Worm (Caenorhabditis elegans) whole organism, young adult: ENCODE data around the gene C31E10.5.

Source experiments
- D2030.7 ChIP-seq: fragments of 200-800 bp; sonication (Bioruptor generic); IDR thresholded peaks from 2 replicates; pipeline ENCODE4 v1.3.6; 2022; ENCODE audit warnings: missing genetic modification reagents, missing genetic modification characterization, missing compliant biosample characterization
- F10E7.11 ChIP-seq: sonication (generic microtip); optimal IDR thresholded peaks from 2 replicates; lab custom pipeline; 2017; ENCODE audit warnings: mild to moderate bottlenecking, missing genetic modification characterization, moderate library complexity, missing compliant biosample characterization
- F22D6.2 ChIP-seq: sonication (generic microtip); optimal IDR thresholded peaks from 2 replicates; lab custom pipeline; 2016; ENCODE audit warnings: mild to moderate bottlenecking, missing genetic modification characterization, missing compliant biosample characterization
- F33H1.4 ChIP-seq: fragments of 200-800 bp; sonication (Bioruptor generic); IDR thresholded peaks from 2 replicates; pipeline ENCODE4 v1.3.6; 2022; ENCODE audit warnings: missing genetic modification reagents, missing genetic modification characterization, missing compliant biosample characterization
- F49E8.2 ChIP-seq: sonication (generic microtip); optimal IDR thresholded peaks from 3 replicates; lab custom pipeline; 2017; ENCODE audit warnings: missing genetic modification characterization, mild to moderate bottlenecking, missing compliant biosample characterization, antibody characterized with exemption, moderate library complexity; ENCODE audit not compliant: insufficient read depth
- F52B5.7 ChIP-seq: sonication (generic microtip); optimal IDR thresholded peaks from 2 replicates; lab custom pipeline; 2016; ENCODE audit warnings: mild to moderate bottlenecking, missing genetic modification characterization, missing compliant biosample characterization
- F57A8.1 ChIP-seq: fragments of 200-800 bp; sonication (Bioruptor generic); optimal IDR thresholded peaks from 2 replicates; lab custom pipeline; 2018; ENCODE audit warnings: mild to moderate bottlenecking, missing genetic modification characterization, moderate library complexity, missing compliant biosample characterization
- Y79H2A.3 ChIP-seq: fragments of 200-800 bp; sonication (Bioruptor generic); conservative IDR thresholded peaks from 2 replicates; pipeline ENCODE4 v1.3.6; 2022; ENCODE audit warnings: missing genetic modification reagents, missing genetic modification characterization, missing compliant biosample characterization
- akir-1 ChIP-seq: fragments of 200-800 bp; sonication (Bioruptor generic); optimal IDR thresholded peaks from 2 replicates; lab custom pipeline; 2018; ENCODE audit warnings: mild to moderate bottlenecking, missing genetic modification characterization, moderate library complexity, missing compliant biosample characterization
- atf-7 ChIP-seq: sonication (generic microtip); optimal IDR thresholded peaks from 2 replicates; lab custom pipeline; 2017; ENCODE audit warnings: mild to moderate bottlenecking, missing genetic modification characterization, missing compliant biosample characterization
- athp-1 ChIP-seq: sonication (generic microtip); optimal IDR thresholded peaks from 2 replicates; lab custom pipeline; 2017; ENCODE audit warnings: mild to moderate bottlenecking, missing genetic modification characterization, missing compliant biosample characterization
- attf-3 ChIP-seq: fragments of 200-800 bp; sonication (Bioruptor generic); conservative IDR thresholded peaks from 2 replicates; pipeline ENCODE4 v1.3.6; 2022; ENCODE audit warnings: missing genetic modification reagents, missing genetic modification characterization, missing compliant biosample characterization
- attf-6 ChIP-seq: fragments of 200-800 bp; sonication (Bioruptor generic); IDR thresholded peaks from 2 replicates; pipeline ENCODE4 v1.3.6; 2022; ENCODE audit warnings: missing genetic modification reagents, missing genetic modification characterization, missing compliant biosample characterization
- bed-1 ChIP-seq: fragments of 200-800 bp; sonication (Bioruptor generic); IDR thresholded peaks from 2 replicates; pipeline ENCODE4 v1.3.6; 2022; ENCODE audit warnings: missing genetic modification reagents, missing genetic modification characterization, missing compliant biosample characterization
- cebp-1 ChIP-seq, 2 experiments: fragments of 200-800 bp in 1 of 2; sonication (Bioruptor generic) in 1 of 2; sonication (generic microtip) in 1 of 2; IDR thresholded peaks in 1 of 2; optimal IDR thresholded peaks in 1 of 2; 2 replicates each; pipeline versions ENCODE4 v1.3.6 to Lab custom; 2017 to 2022; ENCODE audit warnings: missing compliant biosample characterization in 2 of 2, missing genetic modification characterization in 2 of 2, mild to moderate bottlenecking in 1 of 2, missing genetic modification reagents in 1 of 2, moderate library complexity in 1 of 2
- ceh-27 ChIP-seq: fragments of 200-800 bp; sonication (Bioruptor generic); optimal IDR thresholded peaks from 2 replicates; lab custom pipeline; 2018; ENCODE audit warnings: mild to moderate bottlenecking, missing genetic modification characterization, moderate library complexity, missing compliant biosample characterization
- ceh-79 ChIP-seq: sonication (generic microtip); optimal IDR thresholded peaks from 2 replicates; lab custom pipeline; 2017; ENCODE audit warnings: mild to moderate bottlenecking, missing genetic modification characterization, missing compliant biosample characterization
- ceh-91 ChIP-seq: fragments of 200-800 bp; sonication (Bioruptor generic); IDR thresholded peaks from 2 replicates; pipeline ENCODE4 v1.3.6; 2022; ENCODE audit warnings: missing genetic modification reagents, missing genetic modification characterization, missing compliant biosample characterization
- chd-7 ChIP-seq: sonication (generic microtip); optimal IDR thresholded peaks from 2 replicates; lab custom pipeline; 2016; ENCODE audit warnings: mild to moderate bottlenecking, missing genetic modification characterization, moderate library complexity, missing compliant biosample characterization
- die-1 ChIP-seq: sonication (generic microtip); optimal IDR thresholded peaks from 2 replicates; lab custom pipeline; 2016; ENCODE audit warnings: missing genotype, mild to moderate bottlenecking, missing genetic modification characterization, missing compliant biosample characterization
- dox-1 ChIP-seq: fragments of 200-800 bp; sonication (Bioruptor generic); IDR thresholded peaks from 2 replicates; pipeline ENCODE4 v1.3.6; 2022; ENCODE audit warnings: missing genetic modification reagents, missing genetic modification characterization, missing compliant biosample characterization
- dpff-1 ChIP-seq: sonication (generic microtip); optimal IDR thresholded peaks from 2 replicates; lab custom pipeline; 2017; ENCODE audit warnings: mild to moderate bottlenecking, missing genetic modification characterization, missing compliant biosample characterization
- efl-1 ChIP-seq: fragments of 150-350 bp; optimal IDR thresholded peaks from 2 replicates; lab custom pipeline; 2014; ENCODE audit warnings: missing biosample characterization, missing genetic modification reagents, missing genetic modification characterization
- egl-18 ChIP-seq: fragments of 200-800 bp; sonication (Bioruptor generic); IDR thresholded peaks from 2 replicates; pipeline ENCODE4 v1.3.6; 2022; ENCODE audit warnings: missing genetic modification reagents, missing genetic modification characterization, missing compliant biosample characterization
- egl-44 ChIP-seq: fragments of 200-800 bp; sonication (Bioruptor generic); IDR thresholded peaks from 2 replicates; pipeline ENCODE4 v1.3.6; 2022; ENCODE audit warnings: missing genetic modification reagents, missing genetic modification characterization, missing compliant biosample characterization
- ekl-4 ChIP-seq: fragments of 200-800 bp; sonication (Bioruptor generic); IDR thresholded peaks from 2 replicates; pipeline ENCODE4 v1.3.6; 2022; ENCODE audit warnings: missing genetic modification reagents, missing genetic modification characterization, missing compliant biosample characterization
- ets-4 ChIP-seq: fragments of 200-800 bp; sonication (Bioruptor generic); optimal IDR thresholded peaks from 2 replicates; lab custom pipeline; 2018; ENCODE audit warnings: mild to moderate bottlenecking, missing genetic modification characterization, missing compliant biosample characterization
- fkh-3 ChIP-seq: sonication (generic microtip); optimal IDR thresholded peaks from 2 replicates; lab custom pipeline; 2016; ENCODE audit warnings: mild to moderate bottlenecking, missing genetic modification characterization, missing compliant biosample characterization
- hlh-12 ChIP-seq: sonication (generic microtip); optimal IDR thresholded peaks from 2 replicates; lab custom pipeline; 2016; ENCODE audit warnings: missing genetic modification characterization, missing compliant biosample characterization
- hmg-1.2 ChIP-seq: fragments of 200-800 bp; sonication (Bioruptor generic); IDR thresholded peaks from 2 replicates; pipeline ENCODE4 v1.3.6; 2022; ENCODE audit warnings: missing genetic modification reagents, missing genetic modification characterization, missing compliant biosample characterization
- lin-40 ChIP-seq: sonication (generic microtip); optimal IDR thresholded peaks from 2 replicates; lab custom pipeline; 2016; ENCODE audit warnings: missing genetic modification characterization, mild to moderate bottlenecking, missing compliant biosample characterization, missing genotype, missing genetic modification reagents
- lir-1 ChIP-seq: fragments of 200-800 bp; sonication (Bioruptor generic); conservative IDR thresholded peaks from 2 replicates; pipeline ENCODE4 v1.3.6; 2022; ENCODE audit warnings: missing genetic modification reagents, missing genetic modification characterization, missing compliant biosample characterization
- madf-10 ChIP-seq: sonication (generic microtip); optimal IDR thresholded peaks from 2 replicates; lab custom pipeline; 2016; ENCODE audit warnings: mild to moderate bottlenecking, missing genetic modification characterization, missing compliant biosample characterization
- madf-3 ChIP-seq: fragments of 200-800 bp; sonication (Bioruptor generic); IDR thresholded peaks from 2 replicates; pipeline ENCODE4 v1.3.6; 2022; ENCODE audit warnings: missing genetic modification reagents, missing genetic modification characterization, missing compliant biosample characterization
- madf-6 ChIP-seq: fragments of 200-800 bp; sonication (Bioruptor generic); IDR thresholded peaks from 2 replicates; pipeline ENCODE4 v1.3.6; 2022; ENCODE audit warnings: missing genetic modification reagents, missing genetic modification characterization, missing compliant biosample characterization
- madf-8 ChIP-seq: fragments of 200-800 bp; sonication (Bioruptor generic); conservative IDR thresholded peaks from 2 replicates; pipeline ENCODE4 v1.3.6; 2022; ENCODE audit warnings: missing genetic modification reagents, missing genetic modification characterization, missing compliant biosample characterization
- nfya-1 ChIP-seq: sonication (generic microtip); optimal IDR thresholded peaks from 2 replicates; lab custom pipeline; 2017; ENCODE audit warnings: antibody characterized with exemption, missing compliant biosample characterization, missing genetic modification characterization, borderline replicate concordance; ENCODE audit not compliant: insufficient read depth
- nfya-2 ChIP-seq: fragments of 200-800 bp; sonication (Bioruptor generic); IDR thresholded peaks from 2 replicates; pipeline ENCODE4 v1.3.6; 2022; ENCODE audit warnings: missing genetic modification reagents, missing genetic modification characterization, missing compliant biosample characterization
- nhr-120 ChIP-seq: fragments of 200-800 bp; sonication (Bioruptor generic); IDR thresholded peaks from 2 replicates; pipeline ENCODE4 v1.3.6; 2022; ENCODE audit warnings: missing genetic modification characterization, missing compliant biosample characterization
- nhr-179 ChIP-seq: sonication (generic microtip); optimal IDR thresholded peaks from 2 replicates; lab custom pipeline; 2016; ENCODE audit warnings: mild to moderate bottlenecking, missing genetic modification characterization, missing compliant biosample characterization
- nhr-27 ChIP-seq: fragments of 200-800 bp; sonication (Bioruptor generic); optimal IDR thresholded peaks from 2 replicates; lab custom pipeline; 2018; ENCODE audit warnings: mild to moderate bottlenecking, missing genetic modification characterization, moderate library complexity, missing compliant biosample characterization
- nhr-90 ChIP-seq: sonication (generic microtip); optimal IDR thresholded peaks from 2 replicates; lab custom pipeline; 2016; ENCODE audit warnings: missing genotype, mild to moderate bottlenecking, missing genetic modification characterization, missing compliant biosample characterization
- pha-4 ChIP-seq: fragments of 150-350 bp; sonication (generic microtip); optimal IDR thresholded peaks from 2 replicates; lab custom pipeline; 2014; ENCODE audit warnings: missing biosample characterization, missing genetic modification reagents, missing genetic modification characterization
- sea-2 ChIP-seq: fragments of 200-800 bp; sonication (Bioruptor generic); IDR thresholded peaks from 2 replicates; pipeline ENCODE4 v1.3.6; 2022; ENCODE audit warnings: missing genetic modification characterization, missing compliant biosample characterization
- tbp1 ChIP-seq: fragments of 200-800 bp; sonication (Bioruptor generic); optimal IDR thresholded peaks from 2 replicates; lab custom pipeline; 2018; ENCODE audit warnings: mild to moderate bottlenecking, missing genetic modification characterization, missing compliant biosample characterization
- unc-62 ChIP-seq: fragments of 150-350 bp; optimal IDR thresholded peaks from 2 replicates; lab custom pipeline; 2014; ENCODE audit warnings: missing biosample characterization, missing genetic modification reagents, missing genetic modification characterization
- zfh-2 ChIP-seq: fragments of 200-800 bp; sonication (Bioruptor generic); conservative IDR thresholded peaks from 2 replicates; pipeline ENCODE4 v1.3.6; 2022; ENCODE audit warnings: missing genetic modification reagents, missing genetic modification characterization, missing compliant biosample characterization
- zim-3 ChIP-seq: sonication (generic microtip); optimal IDR thresholded peaks from 2 replicates; lab custom pipeline; 2017; ENCODE audit warnings: mild to moderate bottlenecking, missing genetic modification characterization, moderate library complexity, missing compliant biosample characterization

C31E10.5 gene

ce11 chrX:13969257-13969968 is 26.2 kb downstream of the C31E10.5 start (continued):
- TF ChIP-seq F22D6.2 (tag; lab: Kevin White, UChicago), result peak; percentile 8
- no peak for TF ChIP-seq nhr-179 (tag; lab: Kevin White, UChicago)
- no peak for TF ChIP-seq egl-18
- no peak for TF ChIP-seq F52B5.7 (tag; lab: Kevin White, UChicago)
- no peak for TF ChIP-seq attf-6
- no peak for TF ChIP-seq F49E8.2 (tag; lab: Kevin White, UChicago)
- TF ChIP-seq chd-7 (tag; lab: Kevin White, UChicago), result peak; percentile 56
- TF ChIP-seq fkh-3 (tag; lab: Kevin White, UChicago), result no peak
- peak; percentile 51 for TF ChIP-seq tbp1 (GFP tag; lab: Kevin White, UChicago)
- peak; percentile 54 for TF ChIP-seq atf-7
- TF ChIP-seq lin-40, result peak; percentile 83
- TF ChIP-seq zfh-2 (GFP tag; lab: Robert Waterston, UW), result peak; percentile 97
- TF ChIP-seq zim-3 (tag; lab: Kevin White, UChicago), result no peak
- TF ChIP-seq nfya-1 (tag; lab: Kevin White, UChicago), result no peak
- TF ChIP-seq dox-1 (GFP tag; lab: Robert Waterston, UW), result peak; percentile 85
- no peak for TF ChIP-seq pha-4
- TF ChIP-seq akir-1, result no peak
- peak; percentile 66 for TF ChIP-seq ceh-27 (GFP tag; lab: Kevin White, UChicago)
- 0 out of 2 replicates have a peak, but pooled peaks have one; percentile 30 for TF ChIP-seq bed-1 (GFP tag; lab: Robert Waterston, UW)
- 0 out of 2 replicates have a peak, but pooled peaks have one; percentile 7 for TF ChIP-seq cebp-1 (GFP tag; IDR thresholded peaks at IDR 0.05; lab: Robert Waterston, UW)
- peak; percentile 87 for TF ChIP-seq cebp-1 (tag; optimal IDR thresholded peaks at IDR 0.05; lab: Kevin White, UChicago)
- no peak for TF ChIP-seq madf-8
- no peak for TF ChIP-seq D2030.7 (GFP tag; lab: Robert Waterston, UW)
- no peak for TF ChIP-seq F57A8.1
- peak; percentile 76; the same call in 1 of the 2 replicates for TF ChIP-seq hmg-1.2 (GFP tag; lab: Robert Waterston, UW)
- TF ChIP-seq athp-1 (tag; lab: Kevin White, UChicago), result no peak
- TF ChIP-seq madf-6, result no peak
- no peak for TF ChIP-seq attf-3 (GFP tag; lab: Robert Waterston, UW)
- TF ChIP-seq nhr-27 (tag; lab: Kevin White, UChicago), result no peak
- no peak for TF ChIP-seq ets-4 (GFP tag; lab: Kevin White, UChicago)
- no peak for TF ChIP-seq ceh-79 (tag; lab: Kevin White, UChicago)
- peak; percentile 86 for TF ChIP-seq madf-10
- no peak for TF ChIP-seq F33H1.4
- no peak for TF ChIP-seq egl-44
- TF ChIP-seq madf-3 (GFP tag; lab: Robert Waterston, UW), result no peak
- TF ChIP-seq dpff-1 (tag; lab: Kevin White, UChicago), result no peak
- no peak for TF ChIP-seq nfya-2 (GFP tag; lab: Robert Waterston, UW)
- no peak for TF ChIP-seq sea-2 (GFP tag; lab: Robert Waterston, UW)
- TF ChIP-seq hlh-12 (tag; lab: Kevin White, UChicago), result no peak
- peak; percentile 56 for TF ChIP-seq unc-62 (GFP tag; lab: Kevin White, UChicago)
- no peak for TF ChIP-seq lir-1 (GFP tag; lab: Robert Waterston, UW)
- TF ChIP-seq F10E7.11, result no peak
- no peak for TF ChIP-seq nhr-120 (GFP tag; lab: Robert Waterston, UW)
- TF ChIP-seq nhr-90 (tag; lab: Kevin White, UChicago), result peak; percentile 51
- 0 out of 2 replicates have a peak, but pooled peaks have one; percentile 38 for TF ChIP-seq ekl-4 (GFP tag; lab: Robert Waterston, UW)
- no peak for TF ChIP-seq Y79H2A.3 (GFP tag; lab: Robert Waterston, UW)
- TF ChIP-seq ceh-91, result no peak
- peak; percentile 32 for TF ChIP-seq die-1 (tag; lab: Kevin White, UChicago)
- TF ChIP-seq efl-1 (GFP tag; lab: Kevin White, UChicago), result no peak
